Fruit fly (Drosophila melanogaster) whole organism, embryonic: ENCODE data around the gene CG32052.

Experiments
- Antp ChIP-seq: fragments of 200-800 bp; sonication (Bioruptor generic); optimal IDR thresholded peaks from 3 replicates; lab custom pipeline; 2016; ENCODE audit warnings: missing biosample characterization, missing genetic modification characterization
- Asciz ChIP-seq: fragments of 200-800 bp; sonication (Bioruptor generic); optimal IDR thresholded peaks from 2 replicates; lab custom pipeline; 2017; ENCODE audit warnings: missing biosample characterization, mild to moderate bottlenecking, missing genetic modification characterization, missing genetic modification reagents
- BEAF-32 ChIP-seq: fragments of 200-800 bp; sonication (Bioruptor generic); optimal IDR thresholded peaks from 3 replicates; lab custom pipeline; 2017; ENCODE audit warnings: missing biosample characterization, missing genetic modification characterization, mild to moderate bottlenecking, moderate library complexity, missing genetic modification reagents
- CG1024 ChIP-seq: fragments of 200-800 bp; sonication (Bioruptor generic); IDR thresholded peaks from 2 replicates; pipeline ENCODE4 v1.3.6; 2022; ENCODE audit warnings: missing biosample characterization, missing genetic modification characterization
- CG10366 ChIP-seq: fragments of 200-800 bp; sonication (Bioruptor generic); IDR thresholded peaks from 2 replicates; pipeline ENCODE4 v1.3.6; 2022; ENCODE audit warnings: missing biosample characterization, missing genetic modification characterization
- CG11723 ChIP-seq: fragments of 200-800 bp; sonication (Bioruptor generic); optimal IDR thresholded peaks from 2 replicates; lab custom pipeline; 2017; ENCODE audit warnings: missing biosample characterization, mild to moderate bottlenecking, missing genetic modification characterization
- CG13894 ChIP-seq: fragments of 200-800 bp; sonication (Bioruptor generic); optimal IDR thresholded peaks from 3 replicates; lab custom pipeline; 2018; ENCODE audit warnings: missing biosample characterization, mild to moderate bottlenecking, missing genetic modification characterization, moderate library complexity
- CG14860 ChIP-seq: fragments of 200-800 bp; sonication (Bioruptor generic); IDR thresholded peaks from 3 replicates; pipeline ENCODE4 v1.3.6; 2022; ENCODE audit warnings: missing biosample characterization, missing genetic modification characterization; ENCODE audit not compliant: partially characterized antibody
- CG34422 ChIP-seq: fragments of 200-800 bp; sonication (Bioruptor generic); IDR thresholded peaks from 3 replicates; pipeline ENCODE4 v1.3.6; 2022; ENCODE audit warnings: missing biosample characterization, missing genetic modification characterization
- CG4424 ChIP-seq: fragments of 200-800 bp; sonication (Bioruptor generic); optimal IDR thresholded peaks from 3 replicates; lab custom pipeline; 2016; ENCODE audit warnings: missing biosample characterization, missing genetic modification characterization
- CG6254 ChIP-seq: fragments of 200-800 bp; sonication (Bioruptor generic); optimal IDR thresholded peaks from 3 replicates; lab custom pipeline; 2017; ENCODE audit warnings: mild to moderate bottlenecking, missing biosample characterization, missing genetic modification reagents, missing genetic modification characterization
- CG6683 ChIP-seq: fragments of 200-800 bp; sonication (Bioruptor generic); optimal IDR thresholded peaks from 2 replicates; lab custom pipeline; 2017; ENCODE audit warnings: missing biosample characterization, mild to moderate bottlenecking, missing genetic modification characterization, missing genetic modification reagents
- CG6791 ChIP-seq: fragments of 200-800 bp; sonication (Bioruptor generic); IDR thresholded peaks from 3 replicates; pipeline ENCODE4 v1.3.6; 2022; ENCODE audit warnings: missing biosample characterization, missing genetic modification characterization; ENCODE audit not compliant: partially characterized antibody
- CG7372 ChIP-seq: fragments of 200-800 bp; sonication (Bioruptor generic); IDR thresholded peaks from 2 replicates; pipeline ENCODE4 v1.3.6; 2022; ENCODE audit warnings: missing biosample characterization, missing genetic modification characterization
- CG7556 ChIP-seq: fragments of 200-800 bp; sonication (Bioruptor generic); optimal IDR thresholded peaks from 2 replicates; lab custom pipeline; 2017; ENCODE audit warnings: missing biosample characterization, mild to moderate bottlenecking, missing genetic modification characterization
- CG8290 ChIP-seq, 3 experiments: fragments of 200-800 bp; sonication (Bioruptor generic); optimal IDR thresholded peaks; 2 replicates each; lab custom pipeline; 2016 to 2019; ENCODE audit warnings: missing biosample characterization in 3 of 3, missing genetic modification characterization in 3 of 3, mild to moderate bottlenecking in 2 of 3, moderate library complexity in 1 of 3
- CG9876 ChIP-seq: fragments of 200-800 bp; sonication (Bioruptor generic); optimal IDR thresholded peaks from 2 replicates; lab custom pipeline; 2016; ENCODE audit warnings: missing biosample characterization, missing genetic modification characterization
- CTCF ChIP-seq: fragments of 200-800 bp; sonication (Bioruptor generic); optimal IDR thresholded peaks from 2 replicates; lab custom pipeline; 2017; ENCODE audit warnings: missing biosample characterization, mild to moderate bottlenecking, missing genetic modification characterization, moderate library complexity
- Camta ChIP-seq: fragments of 200-800 bp; sonication (Bioruptor generic); optimal IDR thresholded peaks from 2 replicates; lab custom pipeline; 2016; ENCODE audit warnings: missing biosample characterization, missing genetic modification characterization
- Dek ChIP-seq: fragments of 200-800 bp; sonication (Bioruptor generic); optimal IDR thresholded peaks from 3 replicates; lab custom pipeline; 2019; ENCODE audit warnings: missing biosample characterization, mild to moderate bottlenecking, missing genetic modification characterization, moderate library complexity
- Doc3 ChIP-seq: fragments of 200-800 bp; sonication (Bioruptor generic); IDR thresholded peaks from 3 replicates; pipeline ENCODE4 v1.3.6; 2022; ENCODE audit warnings: missing biosample characterization, missing genetic modification characterization; ENCODE audit not compliant: partially characterized antibody
- Fer1 ChIP-seq: fragments of 200-800 bp; sonication (Bioruptor generic); optimal IDR thresholded peaks from 2 replicates; lab custom pipeline; 2017; ENCODE audit warnings: missing biosample characterization, mild to moderate bottlenecking, missing genetic modification characterization
- HLHmδ ChIP-seq: fragments of 200-800 bp; sonication (Bioruptor generic); optimal IDR thresholded peaks from 2 replicates; lab custom pipeline; 2018; ENCODE audit warnings: missing biosample characterization, mild to moderate bottlenecking, missing genetic modification characterization, moderate library complexity
- Hr51 ChIP-seq, 2 experiments: fragments of 200-800 bp; sonication (Bioruptor generic); optimal IDR thresholded peaks; 2 replicates in 1 of 2; 3 replicates in 1 of 2; lab custom pipeline; 2016 to 2018; ENCODE audit warnings: missing biosample characterization in 2 of 2, missing genetic modification characterization in 2 of 2, mild to moderate bottlenecking in 1 of 2, moderate library complexity in 1 of 2
- Nf-YB ChIP-seq: fragments of 200-800 bp; sonication (Bioruptor generic); optimal IDR thresholded peaks from 3 replicates; lab custom pipeline; 2019; ENCODE audit warnings: missing biosample characterization, mild to moderate bottlenecking, missing genetic modification characterization, moderate library complexity
- Sry-β ChIP-seq: fragments of 200-800 bp; sonication (Bioruptor generic); optimal IDR thresholded peaks from 2 replicates; lab custom pipeline; 2018; ENCODE audit warnings: missing biosample characterization, mild to moderate bottlenecking, missing genetic modification characterization, moderate library complexity
- Sry-δ ChIP-seq: fragments of 200-800 bp; sonication (Bioruptor generic); optimal IDR thresholded peaks from 2 replicates; lab custom pipeline; 2016; ENCODE audit warnings: missing biosample characterization, missing genetic modification characterization
- Usf ChIP-seq: fragments of 200-800 bp; sonication (Bioruptor generic); optimal IDR thresholded peaks from 2 replicates; lab custom pipeline; 2017; ENCODE audit warnings: missing genotype, missing biosample characterization, missing genetic modification characterization
- Xbp1 ChIP-seq: fragments of 200-800 bp; sonication (Bioruptor generic); optimal IDR thresholded peaks from 3 replicates; lab custom pipeline; 2016; ENCODE audit warnings: missing biosample characterization, mild to moderate bottlenecking, missing genetic modification characterization
- ac ChIP-seq: fragments of 200-800 bp; sonication (Bioruptor generic); optimal IDR thresholded peaks from 3 replicates; lab custom pipeline; 2017; ENCODE audit warnings: missing biosample characterization, mild to moderate bottlenecking, missing genetic modification characterization
- az2 ChIP-seq: fragments of 200-800 bp; sonication (Bioruptor generic); optimal IDR thresholded peaks from 3 replicates; lab custom pipeline; 2016; ENCODE audit warnings: missing biosample characterization, missing genetic modification characterization
- chm ChIP-seq: fragments of 200-800 bp; sonication (Bioruptor generic); IDR thresholded peaks from 2 replicates; pipeline ENCODE4 v1.3.6; 2022; ENCODE audit warnings: missing biosample characterization, missing genetic modification characterization
- da ChIP-seq: fragments of 200-800 bp; sonication (Bioruptor generic); optimal IDR thresholded peaks from 2 replicates; lab custom pipeline; 2016; ENCODE audit warnings: missing biosample characterization, missing genetic modification characterization
- dimm ChIP-seq: fragments of 200-800 bp; sonication (Bioruptor generic); IDR thresholded peaks from 2 replicates; pipeline ENCODE4 v1.3.6; 2022; ENCODE audit warnings: missing biosample characterization, missing genetic modification characterization
- en ChIP-seq: fragments of 200-800 bp; sonication (Bioruptor generic); optimal IDR thresholded peaks from 2 replicates; lab custom pipeline; 2016; ENCODE audit warnings: missing biosample characterization, missing genetic modification characterization
- ewg ChIP-seq: fragments of 200-800 bp; sonication (Bioruptor generic); optimal IDR thresholded peaks from 3 replicates; lab custom pipeline; 2017; ENCODE audit warnings: mild to moderate bottlenecking, missing biosample characterization, missing genetic modification reagents, missing genetic modification characterization
- eyg ChIP-seq: fragments of 200-800 bp; sonication (Bioruptor generic); optimal IDR thresholded peaks from 3 replicates; lab custom pipeline; 2016; ENCODE audit warnings: missing biosample characterization, missing genetic modification characterization
- gce ChIP-seq: fragments of 200-800 bp; sonication (Bioruptor generic); IDR thresholded peaks from 3 replicates; pipeline ENCODE4 v1.3.6; 2022; ENCODE audit warnings: missing biosample characterization, missing genetic modification characterization
- gcm ChIP-seq: fragments of 200-800 bp; sonication (Bioruptor generic); optimal IDR thresholded peaks from 2 replicates; lab custom pipeline; 2019; ENCODE audit warnings: missing biosample characterization, mild to moderate bottlenecking, missing genetic modification characterization, moderate library complexity
- gcm2 ChIP-seq: fragments of 200-800 bp; sonication (Bioruptor generic); optimal IDR thresholded peaks from 2 replicates; lab custom pipeline; 2016; ENCODE audit warnings: missing biosample characterization, missing genetic modification characterization
- h ChIP-seq: fragments of >200 bp; optimal IDR thresholded peaks from 2 replicates; lab custom pipeline; 2017
- nerfin-2 ChIP-seq: fragments of 200-800 bp; sonication (Bioruptor generic); IDR thresholded peaks from 2 replicates; pipeline ENCODE4 v1.3.6; 2022; ENCODE audit warnings: missing biosample characterization, missing genetic modification characterization; ENCODE audit not compliant: partially characterized antibody
- nmo ChIP-seq: fragments of 200-800 bp; sonication (Bioruptor generic); optimal IDR thresholded peaks from 2 replicates; lab custom pipeline; 2018; ENCODE audit warnings: missing biosample characterization, mild to moderate bottlenecking, missing genetic modification characterization, moderate library complexity
- org-1 ChIP-seq: fragments of 200-800 bp; sonication (Bioruptor generic); optimal IDR thresholded peaks from 2 replicates; lab custom pipeline; 2017; ENCODE audit warnings: missing biosample characterization, missing genetic modification characterization
- pum ChIP-seq: fragments of 200-800 bp; sonication (Bioruptor generic); optimal IDR thresholded peaks from 2 replicates; lab custom pipeline; 2016; ENCODE audit warnings: missing biosample characterization, missing genetic modification characterization
- pzg ChIP-seq: fragments of 200-800 bp; sonication (Bioruptor generic); optimal IDR thresholded peaks from 3 replicates; lab custom pipeline; 2018; ENCODE audit warnings: missing biosample characterization, mild to moderate bottlenecking, missing genetic modification characterization, moderate library complexity
- schlank ChIP-seq: fragments of 200-800 bp; sonication (Bioruptor generic); optimal IDR thresholded peaks from 2 replicates; lab custom pipeline; 2018; ENCODE audit warnings: missing biosample characterization, mild to moderate bottlenecking, missing genetic modification characterization
- so ChIP-seq: fragments of 200-800 bp; sonication (Bioruptor generic); IDR thresholded peaks from 3 replicates; pipeline ENCODE4 v1.3.6; 2022; ENCODE audit warnings: missing biosample characterization, missing genetic modification characterization
- unpg ChIP-seq: fragments of 200-800 bp; sonication (Bioruptor generic); optimal IDR thresholded peaks from 3 replicates; lab custom pipeline; 2018; ENCODE audit warnings: missing biosample characterization, mild to moderate bottlenecking, missing genetic modification characterization, moderate library complexity
- wek ChIP-seq: fragments of 200-800 bp; sonication (Bioruptor generic); optimal IDR thresholded peaks from 3 replicates; lab custom pipeline; 2018; ENCODE audit warnings: missing biosample characterization, mild to moderate bottlenecking, missing genetic modification characterization, moderate library complexity

The CG32052 gene

DNA sequence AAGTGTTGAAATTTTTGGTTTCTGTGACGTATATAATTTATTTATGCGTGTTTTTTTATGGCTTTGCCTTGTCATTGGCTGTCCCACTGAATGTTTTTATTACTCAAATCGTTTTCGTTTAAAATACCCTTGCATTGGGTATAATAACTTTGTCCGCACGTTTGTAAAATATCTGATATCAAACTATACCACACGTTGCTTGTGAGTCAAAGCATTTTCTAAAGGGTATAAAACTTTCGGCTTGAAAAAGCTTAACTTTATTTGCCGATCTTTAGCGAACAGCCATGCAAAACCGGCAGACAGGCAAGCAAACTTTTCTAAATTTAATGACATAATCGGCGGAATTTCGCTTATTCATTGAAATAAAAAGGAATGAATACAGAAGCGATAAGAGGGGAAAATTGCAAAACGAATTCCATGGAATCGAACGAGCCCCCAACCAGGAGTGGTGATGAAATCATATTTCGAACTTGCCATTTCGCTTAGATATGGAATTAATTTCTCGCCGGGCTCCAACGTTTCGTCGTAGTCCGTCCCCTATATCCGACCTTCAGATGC lies 60.7 kb downstream of the CG32052 start (continued):
- TF ChIP-seq en = no peak
- no peak for TF ChIP-seq CG34422
- TF ChIP-seq Dek (tag; lab: Kevin White, UChicago) = peak; percentile 60
- peak; percentile 47 for TF ChIP-seq Xbp1 (GFP tag; lab: Kevin White, UChicago)
- no peak for TF ChIP-seq CG6791 (GFP tag; lab: Robert Waterston, UW)
- peak; percentile 23 for TF ChIP-seq nmo (GFP tag; lab: Kevin White, UChicago)
- TF ChIP-seq CG4424 (GFP tag; lab: Kevin White, UChicago) = peak; percentile 30
- no peak for TF ChIP-seq Doc3 (GFP tag; lab: Robert Waterston, UW)
- TF ChIP-seq wek (GFP tag; lab: Kevin White, UChicago) = no peak
- peak; percentile 60 for TF ChIP-seq Fer1 (GFP tag; lab: Kevin White, UChicago)
- TF ChIP-seq ac = no peak
- TF ChIP-seq CTCF (GFP tag; lab: Kevin White, UChicago) = no peak
- no peak for TF ChIP-seq CG6683 (GFP tag; lab: Kevin White, UChicago)
- no peak for TF ChIP-seq CG7556
- no peak for TF ChIP-seq CG8290 (GFP tag; optimal IDR thresholded peaks at IDR 0.05; lab: Kevin White, UChicago)
- peak in 1 of 2 experiments; percentile 87 for TF ChIP-seq CG8290 (tag; optimal IDR thresholded peaks at IDR 0.05; lab: Kevin White, UChicago)
- peak; percentile 17 for TF ChIP-seq pum (GFP tag; lab: Kevin White, UChicago)
- peak; percentile 22 for TF ChIP-seq Antp (GFP tag; lab: Kevin White, UChicago)
- no peak for TF ChIP-seq org-1
- peak; percentile 46 for TF ChIP-seq schlank (tag; lab: Kevin White, UChicago)
- peak; percentile 1 for TF ChIP-seq gcm2 (GFP tag; lab: Kevin White, UChicago)
- no peak for TF ChIP-seq CG1024 (GFP tag; lab: Robert Waterston, UW)
- peak in 1 of 2 experiments; percentile 64 for TF ChIP-seq Hr51 (GFP tag; optimal IDR thresholded peaks at IDR 0.05; lab: Kevin White, UChicago)
- peak; percentile 17 for TF ChIP-seq eyg
- peak; percentile 17 for TF ChIP-seq az2 (GFP tag; lab: Kevin White, UChicago)
- TF ChIP-seq ewg (GFP tag; lab: Kevin White, UChicago) = no peak
- no peak for TF ChIP-seq BEAF-32 (GFP tag; lab: Kevin White, UChicago)
- no peak; the same call in 1 of the 2 replicates for TF ChIP-seq chm
- TF ChIP-seq h (lab: Kevin White, UChicago) = no peak
- TF ChIP-seq da (GFP tag; lab: Kevin White, UChicago) = no peak
- TF ChIP-seq gcm (GFP tag; lab: Kevin White, UChicago) = no peak
- TF ChIP-seq CG6254 = no peak
- TF ChIP-seq Sry-β (GFP tag; lab: Kevin White, UChicago) = no peak
- no peak for TF ChIP-seq CG14860 (GFP tag; lab: Robert Waterston, UW)
- peak; percentile 61 for TF ChIP-seq CG10366 (GFP tag; lab: Robert Waterston, UW)
- TF ChIP-seq Nf-YB (GFP tag; lab: Kevin White, UChicago) = peak; percentile 12
- TF ChIP-seq CG7372 (GFP tag; lab: Robert Waterston, UW) = peak; percentile 53; the same call in 1 of the 2 replicates
- no peak for TF ChIP-seq HLHmδ
- TF ChIP-seq Sry-δ (GFP tag; lab: Kevin White, UChicago) = peak; percentile 2
- 0 out of 3 replicates have a peak, but pooled peaks have one; percentile 19 for TF ChIP-seq gce
- no peak for TF ChIP-seq pzg (GFP tag; lab: Kevin White, UChicago)
- peak; percentile 15 for TF ChIP-seq Asciz
- no peak for TF ChIP-seq nerfin-2 (GFP tag; lab: Robert Waterston, UW)
- no peak for TF ChIP-seq CG11723 (GFP tag; lab: Kevin White, UChicago)
- no peak for TF ChIP-seq dimm (GFP tag; lab: Robert Waterston, UW)
- TF ChIP-seq CG9876 (GFP tag; lab: Kevin White, UChicago) = no peak
- no peak for TF ChIP-seq so (GFP tag; lab: Robert Waterston, UW)
- no peak for TF ChIP-seq Usf (GFP tag; lab: Kevin White, UChicago)
- TF ChIP-seq unpg = peak; percentile 44
- TF ChIP-seq CG13894 (tag; lab: Kevin White, UChicago) = peak; percentile 16
- no peak for TF ChIP-seq Camta (GFP tag; lab: Kevin White, UChicago)
